Worm (Caenorhabditis elegans) whole organism, L2 larva: ENCODE measurements around the gene trf-1.

ENCODE experiments used
- ZK546.5 ChIP-seq: sonication (generic microtip); optimal IDR thresholded peaks from 2 replicates; lab custom pipeline; 2017; ENCODE audit warnings: missing biosample characterization, missing genetic modification characterization
- alr-1 ChIP-seq: fragments of 150-350 bp; optimal IDR thresholded peaks from 2 replicates; lab custom pipeline; 2014; ENCODE audit warnings: missing biosample characterization, missing genetic modification characterization
- ama-1 ChIP-seq: fragments of 150-350 bp; optimal IDR thresholded peaks from 2 replicates; lab custom pipeline; 2018; ENCODE audit warnings: inconsistent platforms
- lin-39 ChIP-seq: fragments of 150-350 bp; optimal IDR thresholded peaks from 2 replicates; lab custom pipeline; 2014; ENCODE audit warnings: missing biosample characterization, missing genetic modification reagents, missing genetic modification characterization
- lsy-2 ChIP-seq, 2 experiments: fragments of 150-350 bp in 1 of 2; sonication (generic microtip) in 1 of 2; optimal IDR thresholded peaks; 2 replicates each; lab custom pipeline; 2014 to 2017; ENCODE audit warnings: missing biosample characterization in 2 of 2, missing genetic modification characterization in 2 of 2
- nhr-10 ChIP-seq: sonication (generic microtip); optimal IDR thresholded peaks from 2 replicates; lab custom pipeline; 2017; ENCODE audit warnings: missing biosample characterization, missing genetic modification characterization
- nhr-237 ChIP-seq: fragments of 150-350 bp; optimal IDR thresholded peaks from 2 replicates; lab custom pipeline; 2014; ENCODE audit warnings: missing biosample characterization, missing genetic modification characterization
- nhr-77 ChIP-seq: fragments of 150-350 bp; optimal IDR thresholded peaks from 2 replicates; lab custom pipeline; 2014; ENCODE audit warnings: missing biosample characterization, missing genetic modification characterization
- snpc-4 ChIP-seq: fragments of 150-350 bp; optimal IDR thresholded peaks from 2 replicates; lab custom pipeline; 2014; ENCODE audit warnings: missing biosample characterization, missing genetic modification characterization
- unc-39 ChIP-seq: fragments of 150-350 bp; optimal IDR thresholded peaks from 2 replicates; lab custom pipeline; 2014; ENCODE audit warnings: missing biosample characterization, missing genetic modification characterization
- unc-55 ChIP-seq: fragments of 150-350 bp; sonication (generic microtip); optimal IDR thresholded peaks from 3 replicates; lab custom pipeline; 2014; ENCODE audit warnings: missing biosample characterization, missing genetic modification reagents, missing genetic modification characterization
- ztf-1 ChIP-seq: fragments of 200-800 bp; sonication (Bioruptor generic); conservative IDR thresholded peaks from 2 replicates; pipeline ENCODE4 v1.3.6; 2022; ENCODE audit warnings: missing genetic modification characterization, missing compliant biosample characterization
- ztf-4 ChIP-seq: fragments of 150-350 bp; optimal IDR thresholded peaks from 2 replicates; lab custom pipeline; 2014; ENCODE audit warnings: missing biosample characterization, missing genetic modification characterization

- TF ChIP-seq unc-55 (GFP tag; lab: Kevin White, UChicago) (no peak), ztf-1 (GFP tag; lab: Robert Waterston, UW) (no peak), nhr-237 (tag; lab: Kevin White, UChicago) (no peak), unc-39 (tag; lab: Kevin White, UChicago) (no peak), lin-39 (tag; lab: Kevin White, UChicago) (no peak), lsy-2 (tag; optimal IDR thresholded peaks at IDR 0.05; lab: Kevin White, UChicago) (no peak), ztf-4 (tag; lab: Kevin White, UChicago) (no peak), ZK546.5 (tag; lab: Kevin White, UChicago) (no peak), snpc-4 (tag; lab: Kevin White, UChicago) (no peak), nhr-77 (tag; lab: Kevin White, UChicago) (no peak), alr-1 (tag; lab: Kevin White, UChicago) (no peak), ama-1 (lab: Kevin White, UChicago) (no peak), nhr-10 (tag; lab: Kevin White, UChicago) (no peak)
Observed at ce11 chrIII:13383159-13383558, 47.1 kb upstream of the trf-1 start.
